Worm (Caenorhabditis elegans) whole organism, L3 larva: ENCODE results near the gene C14E2.7.

ENCODE experiments used
- R02D3.7 ChIP-seq: fragments of 150-350 bp; optimal IDR thresholded peaks from 2 replicates; lab custom pipeline; 2014; ENCODE audit warnings: missing biosample characterization, missing genetic modification characterization
- aly-2 ChIP-seq: fragments of 150-350 bp; optimal IDR thresholded peaks from 2 replicates; lab custom pipeline; 2014; ENCODE audit warnings: missing biosample characterization, missing genetic modification characterization
- ceh-16 ChIP-seq: sonication (generic microtip); optimal IDR thresholded peaks from 2 replicates; lab custom pipeline; 2017; ENCODE audit warnings: missing biosample characterization, missing genetic modification characterization
- ceh-28 ChIP-seq: fragments of 150-350 bp; optimal IDR thresholded peaks from 2 replicates; lab custom pipeline; 2014; ENCODE audit warnings: missing biosample characterization, missing genetic modification reagents, missing genetic modification characterization
- ceh-82 ChIP-seq: fragments of 150-350 bp; optimal IDR thresholded peaks from 2 replicates; lab custom pipeline; 2014; ENCODE audit warnings: missing biosample characterization, missing genetic modification characterization
- ceh-9 ChIP-seq: sonication (generic microtip); optimal IDR thresholded peaks from 2 replicates; lab custom pipeline; 2018; ENCODE audit warnings: missing biosample characterization, missing genetic modification characterization
- elt-1 ChIP-seq: fragments of 150-350 bp; optimal IDR thresholded peaks from 2 replicates; lab custom pipeline; 2014; ENCODE audit warnings: missing biosample characterization, missing genetic modification characterization
- fkh-10 ChIP-seq: sonication (generic microtip); optimal IDR thresholded peaks from 2 replicates; lab custom pipeline; 2017; ENCODE audit warnings: missing biosample characterization, missing genetic modification reagents, missing genetic modification characterization
- fos-1 ChIP-seq: fragments of 150-350 bp; optimal IDR thresholded peaks from 2 replicates; lab custom pipeline; 2014; ENCODE audit warnings: missing biosample characterization, missing genetic modification characterization
- hmg-11 ChIP-seq: sonication (generic microtip); optimal IDR thresholded peaks from 2 replicates; lab custom pipeline; 2016; ENCODE audit warnings: missing genetic modification characterization, missing compliant biosample characterization
- lin-15B ChIP-seq: fragments of 150-350 bp; optimal IDR thresholded peaks from 2 replicates; lab custom pipeline; 2014; ENCODE audit warnings: missing biosample characterization, missing genetic modification characterization
- lsy-12 ChIP-seq: sonication (generic microtip); optimal IDR thresholded peaks from 2 replicates; lab custom pipeline; 2016; ENCODE audit warnings: mild to moderate bottlenecking, missing genetic modification characterization, missing compliant biosample characterization
- mdl-1 ChIP-seq: fragments of 150-350 bp; optimal IDR thresholded peaks from 2 replicates; lab custom pipeline; 2014; ENCODE audit warnings: missing biosample characterization, missing genetic modification characterization
- mml-1 ChIP-seq: fragments of 150-350 bp; sonication (generic microtip); optimal IDR thresholded peaks from 3 replicates; lab custom pipeline; 2014; ENCODE audit warnings: missing biosample characterization, missing genetic modification characterization
- nfya-1 ChIP-seq: sonication (generic microtip); optimal IDR thresholded peaks from 2 replicates; lab custom pipeline; 2017; ENCODE audit warnings: missing genetic modification characterization, mild to moderate bottlenecking, missing compliant biosample characterization, antibody characterized with exemption, moderate library complexity; ENCODE audit not compliant: insufficient read depth
- nhr-11 ChIP-seq: fragments of 150-350 bp; optimal IDR thresholded peaks from 2 replicates; lab custom pipeline; 2014; ENCODE audit warnings: missing biosample characterization, missing genetic modification characterization
- nhr-12 ChIP-seq: fragments of 150-350 bp; optimal IDR thresholded peaks from 2 replicates; lab custom pipeline; 2014; ENCODE audit warnings: missing biosample characterization, missing genetic modification characterization
- nhr-25 ChIP-seq: sonication (generic microtip); optimal IDR thresholded peaks from 2 replicates; lab custom pipeline; 2017; ENCODE audit warnings: missing biosample characterization, missing genetic modification characterization
- nhr-28 ChIP-seq: fragments of 150-350 bp; optimal IDR thresholded peaks from 2 replicates; lab custom pipeline; 2014; ENCODE audit warnings: missing biosample characterization, missing genetic modification characterization
- nhr-43 ChIP-seq: sonication (generic microtip); optimal IDR thresholded peaks from 2 replicates; lab custom pipeline; 2016; ENCODE audit warnings: mild to moderate bottlenecking, missing genetic modification characterization, missing compliant biosample characterization; ENCODE audit not compliant: poor library complexity, severe bottlenecking
- nhr-76 ChIP-seq: fragments of 150-350 bp; sonication (generic microtip); optimal IDR thresholded peaks from 5 replicates; lab custom pipeline; 2014; ENCODE audit warnings: missing biosample characterization, missing genetic modification characterization
- nhr-77 ChIP-seq: fragments of 150-350 bp; optimal IDR thresholded peaks from 2 replicates; lab custom pipeline; 2014; ENCODE audit warnings: missing biosample characterization, missing genetic modification characterization
- pha-4 ChIP-seq: fragments of 150-350 bp; optimal IDR thresholded peaks from 2 replicates; lab custom pipeline; 2014; ENCODE audit warnings: missing biosample characterization, missing genetic modification reagents, missing genetic modification characterization
- pqm-1 ChIP-seq: fragments of 150-350 bp; optimal IDR thresholded peaks from 2 replicates; lab custom pipeline; 2017; ENCODE audit warnings: missing biosample characterization, missing genetic modification characterization, inconsistent platforms
- sea-2 ChIP-seq: fragments of 150-350 bp; sonication (generic microtip); optimal IDR thresholded peaks from 4 replicates; lab custom pipeline; 2014; ENCODE audit warnings: missing biosample characterization, missing genetic modification reagents, missing genetic modification characterization
- skn-1 ChIP-seq: fragments of 150-350 bp; optimal IDR thresholded peaks from 2 replicates; lab custom pipeline; 2014; ENCODE audit warnings: missing biosample characterization, missing genetic modification characterization
- snpc-4 ChIP-seq: fragments of 150-350 bp; optimal IDR thresholded peaks from 2 replicates; lab custom pipeline; 2014; ENCODE audit warnings: missing biosample characterization, missing genetic modification characterization
- tbx-2 ChIP-seq: sonication (generic microtip); optimal IDR thresholded peaks from 2 replicates; lab custom pipeline; 2016; ENCODE audit warnings: mild to moderate bottlenecking, missing genetic modification characterization, missing compliant biosample characterization
- unc-39 ChIP-seq: sonication (generic microtip); optimal IDR thresholded peaks from 4 replicates; lab custom pipeline; 2017; ENCODE audit warnings: missing biosample characterization, missing genetic modification characterization
- zag-1 ChIP-seq: fragments of 150-350 bp; optimal IDR thresholded peaks from 2 replicates; lab custom pipeline; 2014; ENCODE audit warnings: missing biosample characterization, missing genetic modification characterization
- ztf-11 ChIP-seq: fragments of 150-350 bp; optimal IDR thresholded peaks from 2 replicates; lab custom pipeline; 2014; ENCODE audit warnings: missing biosample characterization, missing genetic modification characterization
- ztf-4 ChIP-seq: fragments of 150-350 bp; optimal IDR thresholded peaks from 2 replicates; lab custom pipeline; 2014; ENCODE audit warnings: missing biosample characterization, missing genetic modification characterization

The C14E2.7 gene

DNA sequence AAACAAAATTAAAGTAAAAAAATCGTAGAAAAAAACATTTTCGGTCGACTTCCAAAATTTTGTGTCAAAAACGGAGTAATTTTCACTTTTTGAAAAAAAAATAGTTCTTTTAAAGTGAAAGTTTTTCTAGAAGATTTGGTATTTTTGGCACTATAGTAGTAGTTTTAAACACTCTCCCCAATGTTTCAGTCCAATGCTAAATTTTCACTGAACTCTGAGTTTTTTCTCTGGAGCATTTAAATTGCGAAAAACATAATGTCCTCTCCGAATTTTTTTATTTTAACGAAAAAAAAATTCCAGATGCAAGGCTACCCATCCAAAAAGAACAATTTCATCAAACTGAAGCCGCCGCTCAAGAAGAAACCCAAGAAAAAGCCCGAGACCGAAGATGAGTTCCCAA is at the start of gene C14E2.7:
C14E2.7 (plus strand) TSS at position 301 of the 400 bp plus-strand sequence.
- TF ChIP-seq elt-1 (tag; lab: Kevin White, UChicago), result no peak

DNA sequence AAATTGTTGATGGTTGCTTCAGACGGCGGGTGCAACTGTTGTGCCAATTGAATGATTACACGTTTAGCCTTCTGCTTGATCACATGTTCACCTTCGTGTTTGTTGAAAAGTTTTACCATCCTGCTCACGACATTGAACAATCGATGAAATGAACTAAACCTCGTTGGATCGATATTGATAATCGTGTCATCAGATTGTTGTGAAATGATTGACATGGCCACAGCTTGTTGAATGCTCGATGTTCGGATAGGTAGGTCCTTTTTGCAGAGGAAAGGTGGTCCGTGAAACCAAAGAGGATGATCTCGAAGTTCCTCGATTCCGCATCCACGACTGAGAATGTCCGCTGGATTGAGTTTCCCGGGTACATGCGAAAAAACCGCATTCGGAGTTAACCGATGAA is 46.6 kb upstream of the C14E2.7 start:
- TF ChIP-seq fos-1 (tag; lab: Kevin White, UChicago) (no peak), snpc-4 (tag; lab: Kevin White, UChicago) (no peak), hmg-11 (tag; lab: Kevin White, UChicago) (no peak), ztf-11 (tag; lab: Kevin White, UChicago) (no peak), ceh-82 (tag; lab: Kevin White, UChicago) (no peak), fkh-10 (GFP tag; lab: Kevin White, UChicago) (no peak)

DNA sequence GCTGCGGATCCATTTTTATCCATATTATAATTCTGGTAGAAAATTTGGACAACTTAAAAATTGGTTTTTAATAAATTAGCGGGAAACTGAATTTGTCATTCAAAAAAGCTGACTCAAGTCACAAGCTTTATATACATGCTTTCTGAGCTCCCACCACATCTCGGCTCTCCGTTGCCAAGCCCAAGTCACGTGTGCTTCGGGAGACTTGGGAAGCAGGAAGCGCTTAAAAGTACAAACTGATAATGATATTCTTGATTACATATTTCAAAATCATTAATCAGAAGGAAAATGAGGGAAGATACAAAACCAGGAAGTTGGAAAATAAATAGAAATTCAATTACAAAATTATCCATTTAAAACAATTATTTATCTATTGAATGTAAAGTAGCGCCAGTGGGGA is 38.2 kb upstream of the C14E2.7 start, which contains the start of gene elc-2:
elc-2 (minus strand) TSS at position 101 of the 400 bp plus-strand sequence.
- TF ChIP-seq nhr-43 (tag; lab: Kevin White, UChicago) (no peak), nhr-28 (no peak), nhr-12 (tag; lab: Kevin White, UChicago) (no peak)

DNA sequence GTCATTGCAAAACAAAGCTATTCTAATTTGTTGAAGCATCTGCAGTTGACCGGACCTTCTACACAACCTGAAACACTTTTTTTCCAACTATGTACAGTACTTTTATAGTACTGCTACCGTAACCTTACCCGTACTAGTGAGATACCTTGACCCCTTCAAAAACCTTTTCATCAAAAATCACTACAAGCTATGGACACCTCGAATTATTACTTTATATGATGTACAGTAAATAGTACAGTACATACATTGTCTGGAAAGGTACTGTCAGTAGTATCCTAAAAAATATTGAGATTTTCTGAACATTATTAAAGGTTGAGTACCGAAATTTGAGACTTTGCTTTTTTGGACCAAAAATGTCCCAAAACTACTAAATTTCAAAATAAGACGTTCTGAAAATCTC is 30.5 kb upstream of the C14E2.7 start:
- TF ChIP-seq aly-2 (tag; lab: Kevin White, UChicago) (no peak), mml-1 (tag; lab: Kevin White, UChicago) (no peak)

DNA sequence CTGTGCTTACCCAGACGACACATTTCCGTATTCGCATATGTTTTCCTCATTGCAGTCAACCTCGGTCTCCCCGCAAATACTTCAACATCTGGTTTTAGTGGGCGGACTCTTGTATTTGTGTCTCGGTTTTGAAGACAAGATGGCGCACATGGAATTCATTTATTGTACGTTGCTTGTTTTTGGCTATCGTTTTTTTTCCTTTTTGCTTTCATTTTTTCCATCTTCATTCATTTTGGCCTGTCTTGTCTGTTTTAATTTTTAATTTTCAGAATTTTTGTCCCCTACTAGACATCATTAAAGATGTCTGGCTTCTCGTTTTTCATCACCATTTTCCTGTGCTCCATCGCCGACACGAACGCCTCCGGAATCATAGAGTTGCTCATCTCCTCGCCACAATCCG is 29.6 kb upstream of the C14E2.7 start, which contains the start of gene arg-1:
arg-1 (plus strand) TSS at position 301 of the 400 bp plus-strand sequence.
- TF ChIP-seq nhr-25 (tag; lab: Kevin White, UChicago), result no peak
- TF ChIP-seq fkh-10 (GFP tag; lab: Kevin White, UChicago), result no peak
- no peak for TF ChIP-seq mdl-1 (tag; lab: Kevin White, UChicago)
- TF ChIP-seq ztf-11 (tag; lab: Kevin White, UChicago), result no peak
- TF ChIP-seq nhr-43 (tag; lab: Kevin White, UChicago), result no peak
- no peak for TF ChIP-seq snpc-4 (tag; lab: Kevin White, UChicago)
- TF ChIP-seq ceh-9 (tag; lab: Kevin White, UChicago), result no peak
- no peak for TF ChIP-seq pqm-1

DNA sequence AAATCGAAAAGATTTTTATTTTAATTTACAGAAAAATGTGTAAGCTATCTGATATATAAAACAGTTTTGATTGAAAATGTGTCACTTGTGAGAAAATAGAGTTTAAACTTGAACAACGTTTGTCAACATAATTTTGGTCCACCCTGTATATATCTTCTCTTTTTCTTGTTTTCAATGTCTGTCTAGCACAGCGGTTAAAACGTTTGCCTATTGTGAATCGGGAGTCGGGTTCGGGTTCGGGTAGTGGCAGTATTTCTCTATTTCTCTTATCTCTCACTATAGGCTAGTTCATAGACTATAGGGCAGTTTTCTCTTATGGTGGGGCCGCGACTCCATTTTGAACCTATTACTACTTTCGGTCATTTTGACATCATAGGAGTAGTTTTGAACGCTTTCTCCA is 25.1 kb upstream of the C14E2.7 start:
- TF ChIP-seq sea-2 (GFP tag; lab: Kevin White, UChicago), result no peak
- TF ChIP-seq lin-15B, result no peak
- no peak for TF ChIP-seq pqm-1
- TF ChIP-seq mdl-1 (tag; lab: Kevin White, UChicago), result no peak
- TF ChIP-seq pha-4 (tag; lab: Kevin White, UChicago), result no peak
- TF ChIP-seq nhr-77 (tag; lab: Kevin White, UChicago), result no peak
- no peak for TF ChIP-seq nhr-11 (tag; lab: Kevin White, UChicago)
- TF ChIP-seq tbx-2 (tag; lab: Kevin White, UChicago), result no peak
- TF ChIP-seq nhr-25 (tag; lab: Kevin White, UChicago), result no peak
- TF ChIP-seq fkh-10 (GFP tag; lab: Kevin White, UChicago), result no peak
- no peak for TF ChIP-seq ztf-11 (tag; lab: Kevin White, UChicago)
- no peak for TF ChIP-seq nfya-1 (tag; lab: Kevin White, UChicago)
- TF ChIP-seq R02D3.7, result no peak
- TF ChIP-seq nhr-76 (tag; lab: Kevin White, UChicago), result no peak
- TF ChIP-seq unc-39 (tag; lab: Kevin White, UChicago), result no peak
- TF ChIP-seq nhr-28, result no peak
- no peak for TF ChIP-seq ceh-28 (tag; lab: Kevin White, UChicago)
- TF ChIP-seq, all 47 proteins: peak for 0

DNA sequence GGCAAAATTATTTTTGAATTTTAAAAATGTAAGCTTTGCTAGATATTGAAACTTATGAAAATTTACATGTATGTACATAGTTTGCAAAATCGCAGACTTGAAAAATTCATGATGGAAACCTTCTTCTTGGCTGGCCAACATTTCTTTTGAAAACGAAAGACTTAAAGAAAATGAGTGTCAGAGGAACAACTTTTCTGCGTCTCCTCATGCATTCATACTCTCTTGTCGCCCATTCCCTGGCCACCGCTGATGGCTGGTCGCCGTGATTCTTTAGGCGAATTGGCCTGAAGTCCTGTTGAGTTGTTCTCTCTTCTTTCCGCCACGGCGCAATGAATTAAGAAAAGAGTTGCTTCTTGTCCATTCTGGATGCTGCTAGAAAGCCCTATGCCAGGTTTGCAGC is 20.1 kb upstream of the C14E2.7 start:
- TF ChIP-seq skn-1 (tag; lab: Kevin White, UChicago) (no peak), hmg-11 (tag; lab: Kevin White, UChicago) (no peak), ceh-16 (tag; lab: Kevin White, UChicago) (no peak), ztf-4 (tag; lab: Kevin White, UChicago) (no peak), nhr-11 (tag; lab: Kevin White, UChicago) (no peak), lsy-12 (no peak), lin-15B (no peak), zag-1 (tag; lab: Kevin White, UChicago) (no peak), mml-1 (tag; lab: Kevin White, UChicago) (no peak), ceh-9 (tag; lab: Kevin White, UChicago) (no peak), ceh-82 (tag; lab: Kevin White, UChicago) (no peak)
- TF ChIP-seq, all 47 proteins: peak for 0
